Worm (Caenorhabditis elegans): ENCODE measurements around the gene T08D2.5.

ce11 chrX:141149-141548, 36.0 kb upstream of the T08D2.5 start, which contains the start of gene Y73B3A.8:
- TF ChIP-seq tbx-2 (tag; optimal IDR thresholded peaks at IDR 0.05) (no peak), lin-35 (GFP tag; optimal IDR thresholded peaks at IDR 0.05) (no peak), pqm-1 (tag; optimal IDR thresholded peaks at IDR 0.05) (no peak), fos-1 (tag; optimal IDR thresholded peaks at IDR 0.05) (no peak), blmp-1 (tag; optimal IDR thresholded peaks at IDR 0.05) (no peak), lin-15B (tag; optimal IDR thresholded peaks at IDR 0.05) (no peak), ces-1 (GFP tag; optimal IDR thresholded peaks at IDR 0.05) (no peak), nhr-76 (tag; optimal IDR thresholded peaks at IDR 0.05) (no peak), dpl-1 (GFP tag; optimal IDR thresholded peaks at IDR 0.05) (no peak)
